Fruit fly (Drosophila melanogaster) whole organism, pupa: ENCODE results near the gene Gclc.

Source experiments
- CG8159 ChIP-seq: fragments of 200-800 bp; sonication (Bioruptor generic); optimal IDR thresholded peaks from 3 replicates; lab custom pipeline; 2018; ENCODE audit warnings: missing biosample characterization, mild to moderate bottlenecking, missing genetic modification characterization, moderate library complexity
- CG9948 ChIP-seq: fragments of 200-800 bp; sonication (Bioruptor generic); optimal IDR thresholded peaks from 2 replicates; lab custom pipeline; 2018; ENCODE audit warnings: missing biosample characterization, mild to moderate bottlenecking, missing genetic modification characterization, moderate library complexity
- rn ChIP-seq: fragments of 200-800 bp; sonication (Bioruptor generic); IDR thresholded peaks from 2 replicates; pipeline ENCODE4 v1.3.6; 2022; ENCODE audit warnings: missing biosample characterization, missing genetic modification characterization

DNA sequence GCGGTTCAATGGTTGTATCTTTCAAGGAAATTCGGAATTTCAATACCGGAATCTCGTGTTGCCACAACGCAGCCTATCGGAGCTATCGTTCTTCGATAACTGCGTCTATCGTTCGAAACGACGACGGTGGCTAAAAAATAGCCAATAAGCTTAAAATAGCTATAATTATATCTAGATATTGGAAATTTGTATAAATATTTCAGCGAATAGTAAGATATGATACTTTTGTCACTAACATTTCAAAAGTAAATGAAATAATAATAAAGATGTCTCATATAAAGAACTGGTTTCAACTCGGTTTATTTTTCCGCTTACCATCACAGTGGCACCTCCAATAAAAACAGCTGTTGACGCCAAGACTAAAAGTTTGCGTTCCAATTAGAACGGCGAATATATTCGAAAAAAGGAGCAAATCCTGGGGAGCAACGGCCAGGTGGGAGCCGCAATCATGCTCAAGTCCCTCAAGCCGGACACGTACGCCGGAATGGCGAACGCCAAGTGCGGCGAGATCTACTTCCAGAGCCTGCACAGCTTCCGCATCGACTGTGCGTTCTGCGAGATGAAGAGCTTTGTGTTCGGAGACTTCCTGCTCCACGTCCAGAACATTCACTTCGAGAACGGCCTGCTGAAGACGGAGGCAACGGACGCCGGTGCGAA, 29.7 kb upstream of the Gclc start, which contains the start of the genes alpha-PheRS and CG2129:
- TF ChIP-seq CG8159 (tag; lab: Kevin White, UChicago) (peak; percentile 17), CG9948 (peak; percentile 6), rn (no peak)
